Worm (Caenorhabditis elegans): ENCODE results near the gene D1022.9.

- no peak for TF ChIP-seq mec-3 (tag; optimal IDR thresholded peaks at IDR 0.05; ENCODE audit: borderline replicate concordance)
- TF ChIP-seq fkh-10 (GFP tag; optimal IDR thresholded peaks at IDR 0.05): no peak
- no peak for TF ChIP-seq elt-2 (tag; optimal IDR thresholded peaks at IDR 0.05)
- no peak for TF ChIP-seq fax-1 (tag; optimal IDR thresholded peaks at IDR 0.05)
- TF ChIP-seq madf-2 (tag; optimal IDR thresholded peaks at IDR 0.05): no peak
- TF ChIP-seq gmeb-2 (tag; optimal IDR thresholded peaks at IDR 0.05): no peak
- TF ChIP-seq dmd-4 (tag; optimal IDR thresholded peaks at IDR 0.05; ENCODE audit: borderline replicate concordance): no peak
- no peak for TF ChIP-seq T23F11.4 (GFP tag; optimal IDR thresholded peaks at IDR 0.05)
These were observed 6.5 kb downstream of the D1022.9 start, which contains the start of gene cah-2 for ce11 chrII:7483009-7483408.

All from whole organism, late embryonic.